Worm (Caenorhabditis elegans) whole organism, L2 larva: ENCODE data around the gene pud-4.
"Not testable (repeated sequence)": the region's sequence is repeated elsewhere in the genome, so short reads cannot be mapped to it uniquely, and the experiment has no call there.

Experiments used
- nhr-237 ChIP-seq: fragments of 150-350 bp; optimal IDR thresholded peaks from 2 replicates; lab custom pipeline; 2014; ENCODE audit warnings: missing biosample characterization, missing genetic modification characterization
- nhr-25 ChIP-seq: fragments of 150-350 bp; sonication (generic microtip); optimal IDR thresholded peaks from 3 replicates; lab custom pipeline; 2014; ENCODE audit warnings: missing biosample characterization, missing genetic modification characterization

ce11 chrV:2331616-2332015, 5.1 kb downstream of the pud-4 start, which contains the start of gene irld-32:
- TF ChIP-seq nhr-25, nhr-237 (tag; lab: Kevin White, UChicago): not testable (repeated sequence)
